Worm (Caenorhabditis elegans): Measurements from ENCODE around the gene irld-4.

ce11 chrIV:14613375-14613774 lies 19.5 kb upstream of the irld-4 start:
- no peak for TF ChIP-seq lin-39 (tag; optimal IDR thresholded peaks at IDR 0.05)
- no peak for TF ChIP-seq hpl-2 (GFP tag; optimal IDR thresholded peaks at IDR 0.05)
- no peak for TF ChIP-seq rnt-1 (tag; optimal IDR thresholded peaks at IDR 0.05)

All from whole organism, L1 larva.